Fruit fly (Drosophila melanogaster) whole organism, embryonic: Measurements from ENCODE around the gene CG33939.

ENCODE experiments used
- Atf6 ChIP-seq: fragments of 200-800 bp; sonication (Bioruptor generic); IDR thresholded peaks from 2 replicates; pipeline ENCODE4 v1.3.6; 2022; ENCODE audit warnings: missing biosample characterization, missing genetic modification characterization
- BEAF-32 ChIP-seq: fragments of 200-800 bp; sonication (Bioruptor generic); optimal IDR thresholded peaks from 3 replicates; lab custom pipeline; 2017; ENCODE audit warnings: missing biosample characterization, missing genetic modification characterization, mild to moderate bottlenecking, moderate library complexity, missing genetic modification reagents
- CG10979 ChIP-seq: fragments of 200-800 bp; sonication (Bioruptor generic); optimal IDR thresholded peaks from 2 replicates; lab custom pipeline; 2018; ENCODE audit warnings: missing biosample characterization, mild to moderate bottlenecking, missing genetic modification characterization, moderate library complexity
- CG11456 ChIP-seq: fragments of 200-800 bp; sonication (Bioruptor generic); IDR thresholded peaks from 3 replicates; pipeline ENCODE4 v1.3.6; 2022; ENCODE audit warnings: missing biosample characterization, missing genetic modification characterization
- CG11560 ChIP-seq: fragments of 200-800 bp; sonication (Bioruptor generic); IDR thresholded peaks from 3 replicates; pipeline ENCODE4 v1.3.6; 2022; ENCODE audit warnings: missing biosample characterization, missing genetic modification characterization
- CG11696 ChIP-seq: fragments of 200-800 bp; sonication (Bioruptor generic); IDR thresholded peaks from 2 replicates; pipeline ENCODE4 v1.3.6; 2022; ENCODE audit warnings: missing biosample characterization, missing genetic modification characterization
- CG12769 ChIP-seq: fragments of 200-800 bp; sonication (Bioruptor generic); optimal IDR thresholded peaks from 2 replicates; lab custom pipeline; 2019; ENCODE audit warnings: missing biosample characterization, mild to moderate bottlenecking, missing genetic modification characterization, moderate library complexity
- CG14441 ChIP-seq: fragments of 200-800 bp; sonication (Bioruptor generic); IDR thresholded peaks from 2 replicates; pipeline ENCODE4 v1.3.6; 2022; ENCODE audit warnings: missing biosample characterization, missing genetic modification characterization
- CG15011 ChIP-seq: fragments of 200-800 bp; sonication (Bioruptor generic); optimal IDR thresholded peaks from 3 replicates; lab custom pipeline; 2018; ENCODE audit warnings: missing biosample characterization, mild to moderate bottlenecking, missing genetic modification characterization
- CG15514 ChIP-seq: fragments of 200-800 bp; sonication (Bioruptor generic); optimal IDR thresholded peaks from 3 replicates; lab custom pipeline; 2017; ENCODE audit warnings: missing biosample characterization, missing genetic modification characterization, mild to moderate bottlenecking, moderate library complexity, missing genetic modification reagents
- CG17385 ChIP-seq: fragments of 200-800 bp; sonication (Bioruptor generic); optimal IDR thresholded peaks from 3 replicates; lab custom pipeline; 2018; ENCODE audit warnings: missing biosample characterization, mild to moderate bottlenecking, missing genetic modification characterization
- CG17568 ChIP-seq: fragments of 200-800 bp; sonication (Bioruptor generic); optimal IDR thresholded peaks from 2 replicates; lab custom pipeline; 2018; ENCODE audit warnings: missing biosample characterization, mild to moderate bottlenecking, missing genetic modification characterization, moderate library complexity
- CG17829 ChIP-seq: fragments of 200-800 bp; optimal IDR thresholded peaks from 2 replicates; lab custom pipeline; 2019; ENCODE audit warnings: missing biosample characterization, mild to moderate bottlenecking, missing genetic modification characterization, moderate library complexity
- CG32532 ChIP-seq: fragments of 200-800 bp; sonication (Bioruptor generic); IDR thresholded peaks from 2 replicates; pipeline ENCODE4 v1.3.6; 2022; ENCODE audit warnings: missing biosample characterization, missing genetic modification characterization
- CG32772 ChIP-seq: fragments of 200-800 bp; sonication (Bioruptor generic); IDR thresholded peaks from 2 replicates; pipeline ENCODE4 v1.3.6; 2022; ENCODE audit warnings: missing biosample characterization, missing genetic modification characterization
- CG5245 ChIP-seq: fragments of 200-800 bp; sonication (Bioruptor generic); optimal IDR thresholded peaks from 3 replicates; lab custom pipeline; 2016; ENCODE audit warnings: missing biosample characterization, missing genetic modification characterization
- CG6175 ChIP-seq: fragments of 200-800 bp; sonication (Bioruptor generic); IDR thresholded peaks from 3 replicates; pipeline ENCODE4 v1.3.6; 2022; ENCODE audit warnings: missing biosample characterization, missing genetic modification characterization
- CG7839 ChIP-seq: fragments of 200-800 bp; sonication (Bioruptor generic); optimal IDR thresholded peaks from 3 replicates; lab custom pipeline; 2018; ENCODE audit warnings: missing biosample characterization, mild to moderate bottlenecking, missing genetic modification characterization, moderate library complexity
- CG7987 ChIP-seq: fragments of 200-800 bp; sonication (Bioruptor generic); optimal IDR thresholded peaks from 2 replicates; lab custom pipeline; 2018; ENCODE audit warnings: missing biosample characterization, mild to moderate bottlenecking, missing genetic modification characterization, moderate library complexity
- CG8765 ChIP-seq: fragments of 200-800 bp; sonication (Bioruptor generic); IDR thresholded peaks from 2 replicates; pipeline ENCODE4 v1.3.6; 2022; ENCODE audit warnings: missing biosample characterization, missing genetic modification characterization
- CG9876 ChIP-seq: fragments of 200-800 bp; sonication (Bioruptor generic); optimal IDR thresholded peaks from 2 replicates; lab custom pipeline; 2016; ENCODE audit warnings: missing biosample characterization, missing genetic modification characterization
- Chrac-16 ChIP-seq: fragments of 200-800 bp; sonication (Bioruptor generic); optimal IDR thresholded peaks from 3 replicates; lab custom pipeline; 2016; ENCODE audit warnings: missing biosample characterization, missing genetic modification characterization
- Dll ChIP-seq: fragments of 200-800 bp; sonication (Bioruptor generic); IDR thresholded peaks from 4 replicates; pipeline ENCODE4 v1.3.6; 2022; ENCODE audit warnings: missing biosample characterization, missing genetic modification characterization; ENCODE audit not compliant: partially characterized antibody
- GATAe ChIP-seq: fragments of 200-800 bp; sonication (Bioruptor generic); conservative IDR thresholded peaks from 2 replicates; pipeline ENCODE4 v1.3.6; 2022; ENCODE audit warnings: missing biosample characterization, missing genetic modification characterization
- Hand ChIP-seq: fragments of 200-800 bp; sonication (Bioruptor generic); optimal IDR thresholded peaks from 2 replicates; lab custom pipeline; 2017; ENCODE audit warnings: mild to moderate bottlenecking, missing biosample characterization, missing genetic modification reagents, missing genetic modification characterization
- PHDP ChIP-seq: fragments of 200-800 bp; sonication (Bioruptor generic); optimal IDR thresholded peaks from 3 replicates; lab custom pipeline; 2018; ENCODE audit warnings: missing biosample characterization, mild to moderate bottlenecking, missing genetic modification characterization, moderate library complexity
- Pdp1 ChIP-seq, 2 experiments: fragments of 200-800 bp; sonication (Bioruptor generic); optimal IDR thresholded peaks; 3 replicates each; lab custom pipeline; 2016; ENCODE audit warnings: missing biosample characterization in 2 of 2, missing genetic modification characterization in 2 of 2, mild to moderate bottlenecking in 1 of 2, moderate library complexity in 1 of 2
- Taf1 ChIP-seq: fragments of 200-800 bp; sonication (Bioruptor generic); IDR thresholded peaks from 2 replicates; pipeline ENCODE4 v1.3.6; 2022; ENCODE audit warnings: missing biosample characterization, missing genetic modification characterization
- Trl ChIP-seq, 3 experiments: fragments of >200 bp in 2 of 3; fragments of 200-800 bp in 1 of 3; sonication (Bioruptor generic) in 1 of 3; optimal IDR thresholded peaks; 2 replicates in 1 of 3; 3 replicates in 2 of 3; lab custom pipeline; 2016 to 2017; ENCODE audit warnings: missing biosample characterization in 1 of 3, missing genetic modification characterization in 1 of 3
- bcd ChIP-seq: fragments of 200-800 bp; sonication (Bioruptor generic); optimal IDR thresholded peaks from 2 replicates; lab custom pipeline; 2017; ENCODE audit warnings: missing biosample characterization, mild to moderate bottlenecking, missing genetic modification characterization
- chif ChIP-seq, 2 experiments: fragments of 200-800 bp; sonication (Bioruptor generic); optimal IDR thresholded peaks; 3 replicates each; lab custom pipeline; 2016; ENCODE audit warnings: missing biosample characterization in 2 of 2, missing genetic modification characterization in 2 of 2
- chinmo ChIP-seq: fragments of 200-800 bp; sonication (Bioruptor generic); IDR thresholded peaks from 4 replicates; pipeline ENCODE4 v1.3.6; 2022; ENCODE audit warnings: missing biosample characterization, missing genetic modification characterization; ENCODE audit not compliant: partially characterized antibody
- croc ChIP-seq: fragments of 200-800 bp; sonication (Bioruptor generic); conservative IDR thresholded peaks from 3 replicates; pipeline ENCODE4 v1.3.6; 2022; ENCODE audit warnings: missing biosample characterization, missing genetic modification characterization
- cwo ChIP-seq: fragments of 200-800 bp; sonication (Bioruptor generic); optimal IDR thresholded peaks from 3 replicates; lab custom pipeline; 2017; ENCODE audit warnings: missing biosample characterization, missing genetic modification characterization, mild to moderate bottlenecking, moderate library complexity, missing genetic modification reagents
- dpn ChIP-seq, 2 experiments: fragments of 200-800 bp; sonication (Bioruptor generic); optimal IDR thresholded peaks; 3 replicates each; lab custom pipeline; 2016; ENCODE audit warnings: missing biosample characterization in 2 of 2, missing genetic modification characterization in 2 of 2
- esg ChIP-seq: fragments of 200-800 bp; sonication (Bioruptor generic); conservative IDR thresholded peaks from 2 replicates; pipeline ENCODE4 v1.3.6; 2022; ENCODE audit warnings: missing biosample characterization, missing genetic modification characterization
- jumu ChIP-seq: fragments of 200-800 bp; sonication (Bioruptor generic); optimal IDR thresholded peaks from 3 replicates; lab custom pipeline; 2016; ENCODE audit warnings: missing biosample characterization, missing genetic modification characterization
- lola ChIP-seq, 3 experiments: fragments of >200 bp in 2 of 3; fragments of 200-800 bp in 1 of 3; sonication (Bioruptor generic) in 1 of 3; optimal IDR thresholded peaks; 2 replicates each; lab custom pipeline; 2017 to 2019; ENCODE audit warnings: missing biosample characterization in 3 of 3, missing genetic modification characterization in 3 of 3, mild to moderate bottlenecking in 1 of 3, moderate library complexity in 1 of 3
- mirr ChIP-seq: fragments of 200-800 bp; sonication (Bioruptor generic); optimal IDR thresholded peaks from 3 replicates; lab custom pipeline; 2018; ENCODE audit warnings: missing biosample characterization, mild to moderate bottlenecking, missing genetic modification characterization
- nmo ChIP-seq: fragments of 200-800 bp; sonication (Bioruptor generic); optimal IDR thresholded peaks from 2 replicates; lab custom pipeline; 2018; ENCODE audit warnings: missing biosample characterization, mild to moderate bottlenecking, missing genetic modification characterization, moderate library complexity
- slbo ChIP-seq: fragments of 200-800 bp; sonication (Bioruptor generic); IDR thresholded peaks from 2 replicates; pipeline ENCODE4 v1.3.6; 2022; ENCODE audit warnings: missing biosample characterization, missing genetic modification characterization
- slou ChIP-seq: fragments of 200-800 bp; sonication (Bioruptor generic); optimal IDR thresholded peaks from 3 replicates; lab custom pipeline; 2016; ENCODE audit warnings: missing biosample characterization, missing genetic modification characterization
- slp2 ChIP-seq: fragments of 200-800 bp; sonication (Bioruptor generic); optimal IDR thresholded peaks from 2 replicates; lab custom pipeline; 2016; ENCODE audit warnings: missing biosample characterization, missing genetic modification characterization
- sr ChIP-seq: fragments of 200-800 bp; sonication (Bioruptor generic); IDR thresholded peaks from 3 replicates; pipeline ENCODE4 v1.3.6; 2022; ENCODE audit warnings: missing biosample characterization, missing genetic modification characterization
- tin ChIP-seq: fragments of 200-800 bp; sonication (Bioruptor generic); optimal IDR thresholded peaks from 3 replicates; lab custom pipeline; 2016; ENCODE audit warnings: missing biosample characterization, missing genetic modification characterization
- vvl ChIP-seq: fragments of 200-800 bp; sonication (Bioruptor generic); IDR thresholded peaks from 2 replicates; pipeline ENCODE4 v1.3.6; 2022; ENCODE audit warnings: missing biosample characterization, missing genetic modification characterization
- wdn ChIP-seq: fragments of 200-800 bp; sonication (Bioruptor generic); IDR thresholded peaks from 2 replicates; pipeline ENCODE4 v1.3.6; 2022; ENCODE audit warnings: missing biosample characterization, missing genetic modification characterization

The CG33939 gene

dm6 chrX:19166152-19166935, 8.4 kb downstream of the CG33939 start (continued):
- TF ChIP-seq CG7839 (tag; lab: Kevin White, UChicago) (peak; percentile 60), slp2 (GFP tag; lab: Kevin White, UChicago) (peak; percentile 2), bcd (GFP tag; lab: Kevin White, UChicago) (peak; percentile 51), cwo (GFP tag; lab: Kevin White, UChicago) (peak; percentile 9), CG12769 (peak; percentile 52), esg (no peak), chif (GFP tag; optimal IDR thresholded peaks at IDR 0.05; lab: Kevin White, UChicago) (peak; percentile 13 to 26), CG9876 (GFP tag; lab: Kevin White, UChicago) (no peak), CG32532 (GFP tag; lab: Robert Waterston, UW) (0 out of 2 replicates have a peak, but pooled peaks have one; percentile 20), mirr (GFP tag; lab: Kevin White, UChicago) (peak; percentile 55), Dll (no peak), tin (GFP tag; lab: Kevin White, UChicago) (no peak), lola (GFP tag; optimal IDR thresholded peaks at IDR 0.05; lab: Kevin White, UChicago) (peak in 1 of 3 experiments; percentile 29), CG6175 (GFP tag; lab: Robert Waterston, UW) (no peak), CG10979 (tag; lab: Kevin White, UChicago) (peak; percentile 4), slbo (GFP tag; lab: Robert Waterston, UW) (peak; percentile 44; the same call in 1 of the 2 replicates), croc (no peak), CG11696 (GFP tag; lab: Robert Waterston, UW) (peak; percentile 81), CG17568 (no peak), CG14441 (GFP tag; lab: Robert Waterston, UW) (0 out of 2 replicates have a peak, but pooled peaks have one; percentile 43), BEAF-32 (GFP tag; lab: Kevin White, UChicago) (no peak), Chrac-16 (GFP tag; lab: Kevin White, UChicago) (peak; percentile 28), vvl (GFP tag; lab: Robert Waterston, UW) (no peak), Atf6 (GFP tag; lab: Robert Waterston, UW) (no peak), CG11456 (GFP tag; lab: Robert Waterston, UW) (0 out of 3 replicates have a peak, but pooled peaks have one; percentile 29), chinmo (GFP tag; lab: Robert Waterston, UW) (0 out of 4 replicates have a peak, but pooled peaks have one; percentile 26), PHDP (tag; lab: Kevin White, UChicago) (no peak), slou (GFP tag; lab: Kevin White, UChicago) (no peak), wdn (GFP tag; lab: Robert Waterston, UW) (peak; percentile 17; the same call in 1 of the 2 replicates), CG5245 (no peak), CG8765 (no peak), jumu (no peak), sr (GFP tag; lab: Robert Waterston, UW) (no peak), nmo (GFP tag; lab: Kevin White, UChicago) (peak; percentile 50), CG15514 (GFP tag; lab: Kevin White, UChicago) (peak; percentile 10), CG7987 (GFP tag; lab: Kevin White, UChicago) (no peak), Hand (GFP tag; lab: Kevin White, UChicago) (no peak), dpn (GFP tag; optimal IDR thresholded peaks at IDR 0.05; lab: Kevin White, UChicago) (peak; percentile 41 to 61), CG32772 (GFP tag; lab: Robert Waterston, UW) (no peak), CG17829 (no peak), CG11560 (tag; lab: Robert Waterston, UW) (no peak), Taf1 (GFP tag; lab: Robert Waterston, UW) (no peak), CG17385 (GFP tag; lab: Kevin White, UChicago) (peak; percentile 52), Pdp1 (GFP tag; optimal IDR thresholded peaks at IDR 0.05; lab: Kevin White, UChicago) (peak in 1 of 2 experiments; percentile 48), CG15011 (no peak), Trl (optimal IDR thresholded peaks at IDR 0.05; lab: Kevin White, UChicago) (no peak), Trl (GFP tag; optimal IDR thresholded peaks at IDR 0.05; lab: Kevin White, UChicago) (no peak), GATAe (GFP tag; lab: Robert Waterston, UW) (0 out of 2 replicates have a peak, but pooled peaks have one; percentile 23)
